Worm (Caenorhabditis elegans): ENCODE measurements around the gene F43C11.1.

- TF ChIP-seq egl-27 (tag; optimal IDR thresholded peaks at IDR 0.05): no peak
- TF ChIP-seq rnt-1 (tag; optimal IDR thresholded peaks at IDR 0.05): no peak
- TF ChIP-seq nhr-28 (tag; optimal IDR thresholded peaks at IDR 0.05): no peak
- TF ChIP-seq jun-1 (tag; optimal IDR thresholded peaks at IDR 0.05): no peak
- TF ChIP-seq fos-1 (tag; optimal IDR thresholded peaks at IDR 0.05): no peak
- no peak for TF ChIP-seq lsy-2 (tag; optimal IDR thresholded peaks at IDR 0.05)
- TF ChIP-seq aly-2 (tag; optimal IDR thresholded peaks at IDR 0.05): no peak
- no peak for TF ChIP-seq tbx-2 (tag; optimal IDR thresholded peaks at IDR 0.05)
- TF ChIP-seq unc-86 (tag; optimal IDR thresholded peaks at IDR 0.05): no peak
- TF ChIP-seq zip-4 (GFP tag; optimal IDR thresholded peaks at IDR 0.05): no peak
- no peak for TF ChIP-seq mef-2 (tag; optimal IDR thresholded peaks at IDR 0.05)
- TF ChIP-seq mep-1 (tag; optimal IDR thresholded peaks at IDR 0.05): no peak
- no peak for TF ChIP-seq skn-1 (tag; optimal IDR thresholded peaks at IDR 0.05)
Measured at ce11 chrII:2379673-2380072, 22.8 kb downstream of the F43C11.1 start.
